Worm (Caenorhabditis elegans) whole organism, L1 larva: ENCODE data around the gene T02H6.5.
A peak's percentile ranks its signal among the peaks of the same experiment; 100 is the strongest.

Source experiments
- C16A3.4 ChIP-seq: fragments of 150-350 bp; optimal IDR thresholded peaks from 2 replicates; lab custom pipeline; 2014; ENCODE audit warnings: missing biosample characterization, missing genetic modification characterization
- Y116A8C.19 ChIP-seq: sonication (generic microtip); optimal IDR thresholded peaks from 2 replicates; lab custom pipeline; 2016; ENCODE audit warnings: missing compliant biosample characterization, missing genetic modification characterization, borderline replicate concordance
- aha-1 ChIP-seq: fragments of 150-350 bp; optimal IDR thresholded peaks from 2 replicates; lab custom pipeline; 2014; ENCODE audit warnings: missing biosample characterization, missing genetic modification characterization
- aly-2 ChIP-seq: fragments of 150-350 bp; optimal IDR thresholded peaks from 2 replicates; lab custom pipeline; 2014; ENCODE audit warnings: missing biosample characterization, missing genetic modification characterization
- ceh-8 ChIP-seq: fragments of 200-800 bp; sonication (Bioruptor generic); optimal IDR thresholded peaks from 2 replicates; lab custom pipeline; 2018; ENCODE audit warnings: mild to moderate bottlenecking, missing genetic modification characterization, moderate library complexity, missing compliant biosample characterization
- dpl-1 ChIP-seq, 3 experiments: fragments of 150-350 bp in 2 of 3; sonication (generic microtip) in 1 of 3; optimal IDR thresholded peaks; 2 replicates each; lab custom pipeline; 2014 to 2017; ENCODE audit warnings: missing biosample characterization in 3 of 3, missing genetic modification characterization in 3 of 3, missing genetic modification reagents in 3 of 3
- efl-1 ChIP-seq, 4 experiments: fragments of 150-350 bp; optimal IDR thresholded peaks in 3 of 4; peaks in 1 of 4; 1 replicate in 1 of 4; 2 replicates in 3 of 4; lab custom pipeline; 2014; ENCODE audit warnings: missing biosample characterization in 2 of 4, missing genetic modification characterization in 2 of 4, missing genetic modification reagents in 2 of 4
- efl-3 ChIP-seq: fragments of 200-800 bp; sonication (Bioruptor generic); optimal IDR thresholded peaks from 2 replicates; lab custom pipeline; 2018; ENCODE audit warnings: mild to moderate bottlenecking, missing genetic modification characterization, missing compliant biosample characterization
- elt-2 ChIP-seq: sonication (generic microtip); optimal IDR thresholded peaks from 2 replicates; lab custom pipeline; 2016; ENCODE audit warnings: missing genetic modification characterization, mild to moderate bottlenecking, inconsistent platforms, missing compliant biosample characterization, missing genetic modification reagents
- ets-5 ChIP-seq: fragments of 200-800 bp; sonication (Bioruptor generic); IDR thresholded peaks from 2 replicates; pipeline ENCODE4 v1.3.6; 2022; ENCODE audit warnings: missing genetic modification characterization, missing compliant biosample characterization
- fkh-10 ChIP-seq: sonication (generic microtip); optimal IDR thresholded peaks from 2 replicates; lab custom pipeline; 2017; ENCODE audit warnings: missing biosample characterization, missing genetic modification reagents, missing genetic modification characterization
- fkh-4 ChIP-seq: sonication (generic microtip); optimal IDR thresholded peaks from 2 replicates; lab custom pipeline; 2016; ENCODE audit warnings: missing compliant biosample characterization, missing genetic modification characterization, borderline replicate concordance
- grh-1 ChIP-seq: fragments of 200-800 bp; sonication (Bioruptor generic); IDR thresholded peaks from 2 replicates; pipeline ENCODE4 v1.3.6; 2022; ENCODE audit warnings: missing genetic modification reagents, missing genetic modification characterization, missing compliant biosample characterization
- hlh-17 ChIP-seq: fragments of 200-800 bp; sonication (Bioruptor generic); optimal IDR thresholded peaks from 2 replicates; lab custom pipeline; 2018; ENCODE audit warnings: missing genetic modification characterization, mild to moderate bottlenecking, missing compliant biosample characterization, moderate library complexity, borderline replicate concordance
- hpl-2 ChIP-seq: fragments of 150-350 bp; optimal IDR thresholded peaks from 2 replicates; lab custom pipeline; 2014; ENCODE audit warnings: missing biosample characterization, missing genetic modification reagents, missing genetic modification characterization
- isw-1 ChIP-seq: fragments of 200-800 bp; sonication (Bioruptor generic); IDR thresholded peaks from 2 replicates; pipeline ENCODE4 v1.3.6; 2022; ENCODE audit warnings: missing genetic modification characterization, missing compliant biosample characterization
- lin-15B ChIP-seq: fragments of 150-350 bp; sonication (generic microtip); optimal IDR thresholded peaks from 3 replicates; lab custom pipeline; 2014; ENCODE audit warnings: missing biosample characterization, missing genetic modification characterization
- lin-35 ChIP-seq, 2 experiments: fragments of 150-350 bp; optimal IDR thresholded peaks; 2 replicates each; lab custom pipeline; 2014; ENCODE audit warnings: missing biosample characterization in 2 of 2, missing genetic modification characterization in 2 of 2, missing genetic modification reagents in 2 of 2
- lir-3 ChIP-seq: sonication (generic microtip); optimal IDR thresholded peaks from 2 replicates; lab custom pipeline; 2016; ENCODE audit warnings: mild to moderate bottlenecking, missing genetic modification characterization, moderate library complexity, missing compliant biosample characterization; ENCODE audit not compliant: poor library complexity
- lsy-2 ChIP-seq, 2 experiments: fragments of 150-350 bp; optimal IDR thresholded peaks; 2 replicates each; lab custom pipeline; 2014; ENCODE audit warnings: missing biosample characterization in 2 of 2, missing genetic modification characterization in 2 of 2
- mab-9 ChIP-seq: fragments of 200-800 bp; sonication (Bioruptor generic); IDR thresholded peaks from 2 replicates; pipeline ENCODE4 v1.3.6; 2022; ENCODE audit warnings: missing genetic modification reagents, missing genetic modification characterization, missing compliant biosample characterization
- nhr-12 ChIP-seq: sonication (generic microtip); optimal IDR thresholded peaks from 2 replicates; lab custom pipeline; 2017; ENCODE audit warnings: missing biosample characterization, missing genetic modification characterization
- nhr-19 ChIP-seq: fragments of 200-800 bp; sonication (Bioruptor generic); conservative IDR thresholded peaks from 2 replicates; pipeline ENCODE4 v1.3.6; 2022; ENCODE audit warnings: missing genetic modification characterization, missing compliant biosample characterization
- nhr-237 ChIP-seq: fragments of 150-350 bp; optimal IDR thresholded peaks from 2 replicates; lab custom pipeline; 2014; ENCODE audit warnings: missing biosample characterization, missing genetic modification characterization
- nhr-71 ChIP-seq: sonication (generic microtip); optimal IDR thresholded peaks from 2 replicates; lab custom pipeline; 2016; ENCODE audit warnings: mild to moderate bottlenecking, missing genetic modification characterization, moderate library complexity, missing compliant biosample characterization
- nhr-77 ChIP-seq: fragments of 150-350 bp; optimal IDR thresholded peaks from 2 replicates; lab custom pipeline; 2014; ENCODE audit warnings: missing biosample characterization, missing genetic modification characterization
- nhr-84 ChIP-seq: sonication (generic microtip); optimal IDR thresholded peaks from 2 replicates; lab custom pipeline; 2017; ENCODE audit warnings: missing biosample characterization, missing genetic modification characterization
- pqm-1 ChIP-seq: sonication (generic microtip); optimal IDR thresholded peaks from 3 replicates; lab custom pipeline; 2017; ENCODE audit warnings: missing biosample characterization, missing genetic modification characterization
- rnt-1 ChIP-seq: sonication (generic microtip); optimal IDR thresholded peaks from 2 replicates; lab custom pipeline; 2016; ENCODE audit warnings: mild to moderate bottlenecking, missing genetic modification characterization, moderate library complexity, missing compliant biosample characterization
- skn-1 ChIP-seq: fragments of 150-350 bp; optimal IDR thresholded peaks from 2 replicates; lab custom pipeline; 2014; ENCODE audit warnings: missing biosample characterization, missing genetic modification characterization
- sox-4 ChIP-seq: sonication (generic microtip); optimal IDR thresholded peaks from 2 replicates; lab custom pipeline; 2016; ENCODE audit warnings: missing genetic modification characterization, missing compliant biosample characterization
- unc-30 ChIP-seq: sonication (generic microtip); optimal IDR thresholded peaks from 2 replicates; lab custom pipeline; 2017; ENCODE audit warnings: missing biosample characterization, missing genetic modification characterization
- unc-98 ChIP-seq: fragments of 200-800 bp; sonication (Bioruptor generic); IDR thresholded peaks from 2 replicates; pipeline ENCODE4 v1.3.6; 2022; ENCODE audit warnings: missing genetic modification characterization, missing compliant biosample characterization
- zip-4 ChIP-seq: fragments of 200-800 bp; sonication (Bioruptor generic); optimal IDR thresholded peaks from 2 replicates; lab custom pipeline; 2018; ENCODE audit warnings: mild to moderate bottlenecking, missing genetic modification characterization, moderate library complexity, missing compliant biosample characterization
- ztf-11 ChIP-seq, 2 experiments: sonication (generic microtip); optimal IDR thresholded peaks; 2 replicates each; lab custom pipeline; 2016 to 2017; ENCODE audit warnings: missing genetic modification characterization in 2 of 2, missing biosample characterization in 1 of 2, missing compliant biosample characterization in 1 of 2

The T02H6.5 gene

DNA sequence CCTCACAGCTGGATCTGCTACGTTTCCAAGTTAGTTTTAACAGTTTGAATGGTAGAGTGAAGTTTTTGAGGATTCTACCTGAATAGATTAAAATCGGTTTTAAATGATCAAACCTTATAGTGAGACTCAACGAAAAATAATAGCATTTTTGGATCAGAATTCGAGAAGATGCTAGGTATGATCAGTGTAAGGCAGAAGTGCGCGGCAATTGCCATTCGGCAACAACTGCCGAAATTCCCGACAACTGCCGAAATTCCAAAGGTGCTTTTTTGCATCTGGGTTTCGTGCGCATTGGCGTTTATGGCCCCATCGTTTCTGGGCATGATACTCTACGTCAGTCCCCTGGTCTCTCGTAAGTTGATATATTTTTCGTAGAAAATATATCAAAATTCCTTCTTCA is 1.4 kb upstream of the T02H6.5 start, which contains the start of gene T02H6.6:
Gene T02H6.6, plus strand, starts transcription at position 301 of the 400 bp plus-strand sequence.
- TF ChIP-seq zip-4 (GFP tag; lab: Kevin White, UChicago) (no peak), sox-4 (tag; lab: Kevin White, UChicago) (no peak), nhr-77 (no peak), lin-35 (GFP tag; optimal IDR thresholded peaks at IDR 0.05; lab: Kevin White, UChicago) (no peak)

DNA sequence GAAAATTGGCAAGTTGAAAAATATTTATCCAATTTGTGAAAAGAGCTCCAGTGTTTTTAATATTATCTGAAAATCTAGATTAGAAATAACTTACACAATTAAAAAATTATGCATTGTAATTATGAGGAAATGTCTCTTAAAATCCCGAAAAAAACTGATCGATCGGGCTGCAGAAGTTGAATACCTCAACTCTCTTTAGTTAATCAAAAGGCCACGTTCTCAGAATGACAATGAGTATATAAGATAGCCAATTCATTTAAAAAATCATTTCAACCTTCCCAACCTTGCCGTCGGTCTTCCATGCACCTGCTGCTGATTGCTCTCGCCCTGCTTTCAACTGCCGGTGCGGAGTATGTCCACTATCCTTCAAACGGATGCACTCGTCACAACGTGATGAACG is 4.8 kb downstream of the T02H6.5 start, which contains the start of gene T02H6.4:
Gene T02H6.4, plus strand, starts transcription at position 301 of the 400 bp plus-strand sequence.
- TF ChIP-seq C16A3.4 (tag; lab: Kevin White, UChicago) (no peak), aly-2 (no peak), lsy-2 (tag; optimal IDR thresholded peaks at IDR 0.05; lab: Kevin White, UChicago) (no peak), hlh-17 (GFP tag; lab: Kevin White, UChicago) (no peak), nhr-71 (tag; lab: Kevin White, UChicago) (no peak), fkh-10 (no peak), nhr-77 (no peak), aha-1 (tag; lab: Kevin White, UChicago) (no peak), isw-1 (no peak), hpl-2 (no peak), lir-3 (tag; lab: Kevin White, UChicago) (no peak), nhr-12 (tag; lab: Kevin White, UChicago) (no peak), ztf-11 (tag; optimal IDR thresholded peaks at IDR 0.05; lab: Kevin White, UChicago) (no peak), unc-30 (tag; lab: Kevin White, UChicago) (no peak)

DNA sequence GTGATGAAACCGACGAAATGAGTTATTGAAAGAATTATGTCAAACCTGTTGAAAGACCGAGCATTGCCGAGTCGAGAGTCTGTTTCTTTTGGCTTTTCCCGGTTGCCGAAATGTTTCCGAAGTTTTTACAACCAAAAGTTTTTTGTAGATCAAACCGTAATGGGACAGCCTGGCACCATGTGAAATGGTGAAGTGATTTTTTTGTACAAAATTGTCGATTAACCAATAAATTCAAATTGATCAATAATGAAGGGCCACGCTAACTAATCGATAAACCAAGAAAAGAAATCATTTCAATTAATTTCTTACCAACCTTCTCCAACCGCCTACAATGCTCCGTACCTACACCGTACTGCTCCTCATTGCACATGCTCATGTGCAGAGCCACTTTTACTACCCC is 6.6 kb downstream of the T02H6.5 start, which contains the start of gene T02H6.3:
Gene T02H6.3, plus strand, starts transcription at position 301 of the 400 bp plus-strand sequence.
- TF ChIP-seq lin-35 (GFP tag; optimal IDR thresholded peaks at IDR 0.05; lab: Kevin White, UChicago) (no peak), nhr-12 (tag; lab: Kevin White, UChicago) (no peak), elt-2 (tag; lab: Kevin White, UChicago) (no peak), efl-3 (GFP tag; lab: Kevin White, UChicago) (no peak), mab-9 (GFP tag; lab: Robert Waterston, UW) (no peak), dpl-1 (GFP tag; optimal IDR thresholded peaks at IDR 0.05; lab: Kevin White, UChicago) (no peak), sox-4 (tag; lab: Kevin White, UChicago) (no peak), efl-1 (optimal IDR thresholded peaks at IDR 0.05; lab: Kevin White, UChicago) (no peak), efl-1 (GFP tag; optimal IDR thresholded peaks at IDR 0.05 in 1 of 2; lab: Kevin White, UChicago) (no peak), ceh-8 (GFP tag; lab: Kevin White, UChicago) (no peak), nhr-237 (tag; lab: Kevin White, UChicago) (no peak), rnt-1 (tag; lab: Kevin White, UChicago) (no peak), nhr-19 (GFP tag; lab: Robert Waterston, UW) (no peak), fkh-4 (tag; lab: Kevin White, UChicago) (no peak), fkh-10 (no peak)

DNA sequence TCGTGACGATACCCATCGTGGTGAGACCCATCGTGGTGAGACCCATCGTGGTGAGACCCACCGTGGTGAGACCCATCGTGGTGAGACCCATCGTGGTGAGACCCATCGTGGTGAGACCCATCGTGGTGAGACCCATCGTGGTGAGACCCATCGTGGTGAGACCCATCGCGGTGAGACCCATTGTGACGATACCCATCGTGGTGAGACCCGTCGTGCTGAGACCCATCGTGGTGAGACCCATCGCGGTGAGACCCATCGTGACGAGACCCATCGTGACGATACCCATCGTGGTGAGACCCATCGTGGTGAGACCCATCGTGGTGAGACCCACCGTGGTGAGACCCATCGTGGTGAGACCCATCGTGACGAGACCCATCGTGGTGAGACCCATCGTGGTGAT is 10.2 kb downstream of the T02H6.5 start:
- TF ChIP-seq unc-98 (GFP tag; lab: Robert Waterston, UW) (peak; percentile 13; the same call in 1 of the 2 replicates), grh-1 (GFP tag; lab: Robert Waterston, UW) (peak; percentile 39; the same call in 1 of the 2 replicates), ets-5 (GFP tag; lab: Robert Waterston, UW) (peak; percentile 61; the same call in 1 of the 2 replicates)

DNA sequence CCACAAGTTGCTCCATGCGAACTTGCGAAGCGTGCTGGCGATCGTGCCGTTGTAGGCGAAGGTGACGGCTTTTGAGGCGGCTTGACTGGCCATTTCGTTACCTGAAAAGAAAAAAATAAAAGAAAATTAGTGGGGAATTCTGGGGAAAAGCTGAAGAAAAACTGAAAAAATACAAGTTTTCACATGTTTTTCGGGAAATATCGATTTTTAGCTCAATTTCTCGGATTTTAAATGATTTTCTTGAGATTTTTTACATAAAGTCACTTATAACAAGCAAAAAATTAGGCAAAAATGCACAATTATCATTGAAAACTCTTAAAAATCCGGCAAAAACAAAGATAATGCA is 16.1 kb downstream of the T02H6.5 start, which contains the start of gene T02H6.11:
Gene T02H6.11, minus strand, starts transcription at position 101 of the 346 bp plus-strand sequence.
- no peak for TF ChIP-seq pqm-1 (tag; lab: Kevin White, UChicago)
- TF ChIP-seq lin-15B (tag; lab: Kevin White, UChicago): no peak
- TF ChIP-seq nhr-84 (tag; lab: Kevin White, UChicago): no peak
- TF ChIP-seq skn-1 (tag; lab: Kevin White, UChicago): no peak
- TF ChIP-seq ztf-11 (tag; optimal IDR thresholded peaks at IDR 0.05; lab: Kevin White, UChicago): no peak
- no peak for TF ChIP-seq Y116A8C.19
